Worm (Caenorhabditis elegans): ENCODE measurements around the gene moa-1.
A peak's percentile ranks its signal among the peaks of the same experiment; 100 is the strongest.

Gene moa-1

ce11 chrIII:1950236-1950635, 19.5 kb downstream of the moa-1 start, which contains the start of the genes polh-1 and rps-22:
TSS of gene polh-1 (minus strand) at chrIII:1950269.
TSS of gene rps-22 (plus strand) at chrIII:1950535.
- TF ChIP-seq ztf-11 (tag; optimal IDR thresholded peaks at IDR 0.05) (peak in 1 of 2 experiments; percentile 8), ets-5 (GFP tag; IDR thresholded peaks at IDR 0.05) (no peak), nhr-20 (tag; optimal IDR thresholded peaks at IDR 0.05) (peak; percentile 88), zip-4 (GFP tag; optimal IDR thresholded peaks at IDR 0.05) (peak; percentile 12), nhr-76 (tag; optimal IDR thresholded peaks at IDR 0.05) (no peak), blmp-1 (tag; optimal IDR thresholded peaks at IDR 0.05) (peak; percentile 88), nhr-77 (tag; optimal IDR thresholded peaks at IDR 0.05) (peak; percentile 88), mep-1 (tag; optimal IDR thresholded peaks at IDR 0.05) (peak; percentile 96), nhr-90 (tag; optimal IDR thresholded peaks at IDR 0.05; ENCODE audit: poor library complexity) (peak; percentile 86), mab-9 (GFP tag; IDR thresholded peaks at IDR 0.05) (no peak), nhr-71 (tag; optimal IDR thresholded peaks at IDR 0.05) (peak; percentile 94), hlh-17 (GFP tag; optimal IDR thresholded peaks at IDR 0.05; ENCODE audit: borderline replicate concordance) (no peak), zag-1 (tag; optimal IDR thresholded peaks at IDR 0.05) (no peak), pqm-1 (tag; optimal IDR thresholded peaks at IDR 0.05) (no peak), C04F5.9 (tag; optimal IDR thresholded peaks at IDR 0.05) (peak; percentile 50), C34B4.2 (tag; optimal IDR thresholded peaks at IDR 0.05) (peak; percentile 8), nhr-85 (tag) (peak; percentile 93), fkh-8 (tag; optimal IDR thresholded peaks at IDR 0.05) (peak; percentile 87), nhr-47 (tag; optimal IDR thresholded peaks at IDR 0.05) (peak; percentile 93), irx-1 (tag; optimal IDR thresholded peaks at IDR 0.05) (peak; percentile 73), ztf-4 (tag; optimal IDR thresholded peaks at IDR 0.05) (peak; percentile 51), lin-39 (tag; optimal IDR thresholded peaks at IDR 0.05) (peak; percentile 73), aha-1 (tag; optimal IDR thresholded peaks at IDR 0.05) (peak; percentile 37), grh-1 (GFP tag; IDR thresholded peaks at IDR 0.05) (peak; percentile 77), aly-2 (tag; optimal IDR thresholded peaks at IDR 0.05) (peak; percentile 81), hlh-4 (tag; optimal IDR thresholded peaks at IDR 0.05) (no peak), tlp-1 (tag; optimal IDR thresholded peaks at IDR 0.05) (no peak), F16B12.6 (tag; optimal IDR thresholded peaks at IDR 0.05) (peak; percentile 76), pax-3 (tag; optimal IDR thresholded peaks at IDR 0.05) (peak; percentile 59), fkh-4 (tag; optimal IDR thresholded peaks at IDR 0.05; ENCODE audit: borderline replicate concordance) (peak; percentile 16), ceh-8 (GFP tag; optimal IDR thresholded peaks at IDR 0.05) (peak; percentile 49), C16A3.4 (tag; optimal IDR thresholded peaks at IDR 0.05) (peak; percentile 98), egl-13 (tag; optimal IDR thresholded peaks at IDR 0.05) (no peak), swsn-7 (tag; optimal IDR thresholded peaks at IDR 0.05) (peak; percentile 85), snpc-4 (tag; optimal IDR thresholded peaks at IDR 0.05) (peak; percentile 71), ceh-63 (GFP tag; optimal IDR thresholded peaks at IDR 0.05) (no peak), unc-86 (tag; optimal IDR thresholded peaks at IDR 0.05) (peak; percentile 86), tbx-2 (tag; optimal IDR thresholded peaks at IDR 0.05) (peak; percentile 86), ama-1 (optimal IDR thresholded peaks at IDR 0.05) (no peak), ceh-82 (tag; optimal IDR thresholded peaks at IDR 0.05) (peak; percentile 88 to 97 (median 89)), hpl-2 (GFP tag; optimal IDR thresholded peaks at IDR 0.05) (peak; percentile 42), sptf-1 (tag; optimal IDR thresholded peaks at IDR 0.05) (no peak), dpl-1 (GFP tag; optimal IDR thresholded peaks at IDR 0.05) (peak; percentile 98 to 99 (median 98)), ceh-90 (tag; optimal IDR thresholded peaks at IDR 0.05) (no peak), fkh-10 (GFP tag; optimal IDR thresholded peaks at IDR 0.05) (peak; percentile 88), skn-1 (tag; optimal IDR thresholded peaks at IDR 0.05) (peak; percentile 96), lin-14 (GFP tag; optimal IDR thresholded peaks at IDR 0.05) (peak; percentile 90), lin-35 (GFP tag; optimal IDR thresholded peaks at IDR 0.05) (peak; percentile 97 to 100), jun-1 (tag; optimal IDR thresholded peaks at IDR 0.05) (peak; percentile 90), xbp-1 (tag; optimal IDR thresholded peaks at IDR 0.05) (peak; percentile 86), lin-15B (tag; optimal IDR thresholded peaks at IDR 0.05) (peak; percentile 95), Y116A8C.19 (tag; optimal IDR thresholded peaks at IDR 0.05; ENCODE audit: borderline replicate concordance) (no peak), unc-130 (tag; optimal IDR thresholded peaks at IDR 0.05) (peak; percentile 98), rnt-1 (tag; optimal IDR thresholded peaks at IDR 0.05) (peak; percentile 92)
